Worm (Caenorhabditis elegans) whole organism, young adult: Measurements from ENCODE around the gene nhr-44.

ENCODE experiments used
- ama-1 ChIP-seq, 3 experiments: fragments of 150-350 bp in 1 of 3; sonication (generic microtip) in 2 of 3; optimal IDR thresholded peaks; 2 replicates each; lab custom pipeline; 2014 to 2018; ENCODE audit warnings: missing biosample characterization in 2 of 3, missing genetic modification characterization in 2 of 3, missing genetic modification reagents in 2 of 3
- efl-1 ChIP-seq: fragments of 150-350 bp; optimal IDR thresholded peaks from 2 replicates; lab custom pipeline; 2014; ENCODE audit warnings: missing biosample characterization, missing genetic modification reagents, missing genetic modification characterization
- nhr-120 ChIP-seq: fragments of 200-800 bp; sonication (Bioruptor generic); IDR thresholded peaks from 2 replicates; pipeline ENCODE4 v1.3.6; 2022; ENCODE audit warnings: missing genetic modification characterization, missing compliant biosample characterization
- rpc-1 ChIP-seq, 2 experiments: fragments of 150-350 bp in 1 of 2; sonication (generic microtip) in 1 of 2; optimal IDR thresholded peaks; 2 replicates each; lab custom pipeline; 2014 to 2018; ENCODE audit warnings: missing biosample characterization in 1 of 2, missing genetic modification characterization in 1 of 2, missing genetic modification reagents in 1 of 2, missing genotype in 1 of 2
- snpc-4 ChIP-seq, 5 experiments: fragments of 150-350 bp in 1 of 5; sonication (generic microtip) in 4 of 5; optimal IDR thresholded peaks; 2 replicates each; lab custom pipeline; 2014 to 2018; ENCODE audit warnings: missing genetic modification characterization in 5 of 5, missing biosample characterization in 3 of 5, antibody characterized with exemption in 2 of 5, mild to moderate bottlenecking in 2 of 5, missing compliant biosample characterization in 2 of 5, missing genotype in 2 of 5, moderate library complexity in 2 of 5, missing genetic modification reagents in 1 of 5

ce11 chrV:8928967-8929366 is 34.9 kb downstream of the nhr-44 start, which contains the start of gene H14N18.4:
- TF ChIP-seq snpc-4 (GFP tag; optimal IDR thresholded peaks at IDR 0.05; lab: Kevin White, UChicago) (no peak), snpc-4 (tag; optimal IDR thresholded peaks at IDR 0.05; lab: Kevin White, UChicago) (no peak), ama-1 (optimal IDR thresholded peaks at IDR 0.05; lab: Kevin White, UChicago) (no peak), ama-1 (GFP tag; optimal IDR thresholded peaks at IDR 0.05; lab: Kevin White, UChicago) (no peak), nhr-120 (no peak), efl-1 (GFP tag; lab: Kevin White, UChicago) (no peak), rpc-1 (optimal IDR thresholded peaks at IDR 0.05; lab: Kevin White, UChicago) (no peak), rpc-1 (tag; optimal IDR thresholded peaks at IDR 0.05; lab: Kevin White, UChicago) (no peak)
